Worm (Caenorhabditis elegans) whole organism, L4/young adult: ENCODE data around the gene ttr-43.

Experiments
- W03F9.2 ChIP-seq: fragments of 150-350 bp; optimal IDR thresholded peaks from 2 replicates; lab custom pipeline; 2014; ENCODE audit warnings: missing biosample characterization, missing genetic modification characterization
- him-1 ChIP-seq: sonication (generic microtip); optimal IDR thresholded peaks from 2 replicates; lab custom pipeline; 2016; ENCODE audit warnings: missing genotype, missing genetic modification reagents, missing genetic modification characterization, missing compliant biosample characterization

ce11 chrV:12590601-12591000 is at the start of gene ttr-43:
- no peak for TF ChIP-seq W03F9.2 (tag; lab: Kevin White, UChicago)
- no peak for TF ChIP-seq him-1 (tag; lab: Kevin White, UChicago)
